Fruit fly (Drosophila melanogaster) whole organism, pupa: ENCODE results near the gene CG31075.

Source experiments
- CG9948 ChIP-seq: fragments of 200-800 bp; sonication (Bioruptor generic); optimal IDR thresholded peaks from 2 replicates; lab custom pipeline; 2018; ENCODE audit warnings: missing biosample characterization, mild to moderate bottlenecking, missing genetic modification characterization, moderate library complexity
- Pif1A ChIP-seq: fragments of 200-800 bp; sonication (Bioruptor generic); optimal IDR thresholded peaks from 3 replicates; lab custom pipeline; 2016; ENCODE audit warnings: missing biosample characterization, missing genetic modification characterization

- TF ChIP-seq CG9948 (tag; lab: Kevin White, UChicago), result no peak
- no peak for TF ChIP-seq Pif1A (GFP tag; lab: Kevin White, UChicago)
Observed at dm6 chr3R:26984437-26984836, 3.9 kb downstream of the CG31075 start.
